Worm (Caenorhabditis elegans) whole organism, late embryonic: ENCODE measurements around the gene F54C9.14.

Source experiments
- C38D4.7 ChIP-seq: fragments of 200-800 bp; sonication (Bioruptor generic); optimal IDR thresholded peaks from 2 replicates; lab custom pipeline; 2018; ENCODE audit warnings: mild to moderate bottlenecking, missing genetic modification characterization, moderate library complexity, missing compliant biosample characterization
- T23F11.4 ChIP-seq: fragments of 200-800 bp; sonication (Bioruptor generic); optimal IDR thresholded peaks from 2 replicates; lab custom pipeline; 2018; ENCODE audit warnings: mild to moderate bottlenecking, missing genetic modification characterization, missing compliant biosample characterization
- Y22D7AL.16 ChIP-seq: sonication (generic microtip); optimal IDR thresholded peaks from 2 replicates; lab custom pipeline; 2016; ENCODE audit warnings: missing genetic modification characterization, missing compliant biosample characterization
- ahr-1 ChIP-seq: sonication (generic microtip); optimal IDR thresholded peaks from 2 replicates; lab custom pipeline; 2016; ENCODE audit warnings: missing genetic modification characterization, missing compliant biosample characterization
- ama-1 ChIP-seq: fragments of 150-350 bp; optimal IDR thresholded peaks from 2 replicates; lab custom pipeline; 2014
- ceh-14 ChIP-seq: sonication (generic microtip); optimal IDR thresholded peaks from 2 replicates; lab custom pipeline; 2016; ENCODE audit warnings: missing genotype, missing genetic modification characterization, missing compliant biosample characterization
- ceh-19 ChIP-seq: fragments of 200-800 bp; sonication (Bioruptor generic); optimal IDR thresholded peaks from 2 replicates; lab custom pipeline; 2018; ENCODE audit warnings: mild to moderate bottlenecking, missing genetic modification characterization, missing compliant biosample characterization
- ceh-2 ChIP-seq: sonication (generic microtip); optimal IDR thresholded peaks from 2 replicates; lab custom pipeline; 2016; ENCODE audit warnings: missing genotype, missing genetic modification characterization, missing compliant biosample characterization
- ceh-22 ChIP-seq: sonication (generic microtip); optimal IDR thresholded peaks from 2 replicates; lab custom pipeline; 2017; ENCODE audit warnings: missing biosample characterization, missing genetic modification characterization
- ceh-24 ChIP-seq: sonication (generic microtip); optimal IDR thresholded peaks from 2 replicates; lab custom pipeline; 2016; ENCODE audit warnings: mild to moderate bottlenecking, missing genetic modification characterization, missing compliant biosample characterization
- ceh-30 ChIP-seq: fragments of 150-350 bp; optimal IDR thresholded peaks from 2 replicates; lab custom pipeline; 2014; ENCODE audit warnings: missing biosample characterization, missing genetic modification characterization
- ceh-34 ChIP-seq: sonication (generic microtip); optimal IDR thresholded peaks from 2 replicates; lab custom pipeline; 2016; ENCODE audit warnings: mild to moderate bottlenecking, missing genetic modification characterization, missing compliant biosample characterization
- ceh-45 ChIP-seq: fragments of 200-800 bp; sonication (Bioruptor generic); IDR thresholded peaks from 2 replicates; pipeline ENCODE4 v1.3.6; 2022; ENCODE audit warnings: missing genetic modification reagents, missing genetic modification characterization, missing compliant biosample characterization
- ceh-48 ChIP-seq: sonication (generic microtip); optimal IDR thresholded peaks from 2 replicates; lab custom pipeline; 2016; ENCODE audit warnings: missing genetic modification characterization, inconsistent platforms, missing compliant biosample characterization
- ceh-6 ChIP-seq: fragments of 200-800 bp; sonication (Bioruptor generic); optimal IDR thresholded peaks from 2 replicates; lab custom pipeline; 2018; ENCODE audit warnings: mild to moderate bottlenecking, missing genetic modification characterization, missing compliant biosample characterization
- ceh-9 ChIP-seq: sonication (generic microtip); optimal IDR thresholded peaks from 2 replicates; lab custom pipeline; 2016; ENCODE audit warnings: mild to moderate bottlenecking, missing genetic modification characterization, inconsistent platforms, missing compliant biosample characterization
- dmd-4 ChIP-seq: sonication (generic microtip); optimal IDR thresholded peaks from 2 replicates; lab custom pipeline; 2016; ENCODE audit warnings: borderline replicate concordance, missing genetic modification characterization, missing compliant biosample characterization
- dve-1 ChIP-seq: sonication (generic microtip); optimal IDR thresholded peaks from 2 replicates; lab custom pipeline; 2017; ENCODE audit warnings: antibody characterized with exemption, mild to moderate bottlenecking, missing genetic modification characterization, missing compliant biosample characterization
- elt-4 ChIP-seq: sonication (generic microtip); optimal IDR thresholded peaks from 2 replicates; lab custom pipeline; 2016; ENCODE audit warnings: missing genetic modification characterization, missing compliant biosample characterization
- ets-4 ChIP-seq: sonication (generic microtip); optimal IDR thresholded peaks from 2 replicates; lab custom pipeline; 2016; ENCODE audit warnings: missing genetic modification characterization, missing compliant biosample characterization
- eyg-1 ChIP-seq: sonication (generic microtip); optimal IDR thresholded peaks from 2 replicates; lab custom pipeline; 2016; ENCODE audit warnings: missing genotype, missing genetic modification characterization, missing compliant biosample characterization
- fkh-10 ChIP-seq: fragments of 150-350 bp; optimal IDR thresholded peaks from 2 replicates; lab custom pipeline; 2014; ENCODE audit warnings: missing biosample characterization, missing genetic modification reagents, missing genetic modification characterization
- fkh-6 ChIP-seq: sonication (generic microtip); optimal IDR thresholded peaks from 2 replicates; lab custom pipeline; 2016; ENCODE audit warnings: missing genetic modification characterization, missing compliant biosample characterization
- gmeb-2 ChIP-seq: sonication (generic microtip); optimal IDR thresholded peaks from 2 replicates; lab custom pipeline; 2016; ENCODE audit warnings: missing genetic modification characterization, inconsistent platforms, missing compliant biosample characterization
- hlh-13 ChIP-seq: fragments of 200-800 bp; sonication (Bioruptor generic); optimal IDR thresholded peaks from 2 replicates; lab custom pipeline; 2018; ENCODE audit warnings: mild to moderate bottlenecking, missing genetic modification characterization, missing compliant biosample characterization
- hlh-15 ChIP-seq: sonication (generic microtip); optimal IDR thresholded peaks from 2 replicates; lab custom pipeline; 2016; ENCODE audit warnings: missing genetic modification characterization, missing compliant biosample characterization
- hlh-30 ChIP-seq: sonication (generic microtip); optimal IDR thresholded peaks from 2 replicates; lab custom pipeline; 2017; ENCODE audit warnings: antibody characterized with exemption, missing genetic modification characterization, missing compliant biosample characterization; ENCODE audit not compliant: insufficient read depth
- hlh-6 ChIP-seq: sonication (generic microtip); optimal IDR thresholded peaks from 2 replicates; lab custom pipeline; 2016; ENCODE audit warnings: missing genotype, missing genetic modification characterization, missing compliant biosample characterization
- lim-6 ChIP-seq: sonication (generic microtip); optimal IDR thresholded peaks from 2 replicates; lab custom pipeline; 2016; ENCODE audit warnings: missing genetic modification characterization, missing compliant biosample characterization
- lin-11 ChIP-seq: fragments of 200-800 bp; sonication (Bioruptor generic); optimal IDR thresholded peaks from 2 replicates; lab custom pipeline; 2018; ENCODE audit warnings: mild to moderate bottlenecking, missing genetic modification characterization, missing compliant biosample characterization
- madf-2 ChIP-seq: sonication (generic microtip); optimal IDR thresholded peaks from 2 replicates; lab custom pipeline; 2017; ENCODE audit warnings: missing genetic modification characterization, missing compliant biosample characterization
- mec-3 ChIP-seq: sonication (generic microtip); optimal IDR thresholded peaks from 2 replicates; lab custom pipeline; 2016; ENCODE audit warnings: borderline replicate concordance, missing genetic modification characterization, missing compliant biosample characterization
- nfya-1 ChIP-seq: sonication (generic microtip); optimal IDR thresholded peaks from 2 replicates; lab custom pipeline; 2017; ENCODE audit warnings: missing genetic modification characterization, mild to moderate bottlenecking, missing compliant biosample characterization, antibody characterized with exemption, moderate library complexity
- nhr-11 ChIP-seq: fragments of 150-350 bp; optimal IDR thresholded peaks from 2 replicates; lab custom pipeline; 2014; ENCODE audit warnings: missing biosample characterization, missing genetic modification characterization
- nhr-232 ChIP-seq: sonication (generic microtip); optimal IDR thresholded peaks from 2 replicates; lab custom pipeline; 2016; ENCODE audit warnings: missing genetic modification characterization, missing compliant biosample characterization
- npax-4 ChIP-seq: sonication (generic microtip); optimal IDR thresholded peaks from 2 replicates; lab custom pipeline; 2016; ENCODE audit warnings: missing genetic modification characterization, missing compliant biosample characterization
- pag-3 ChIP-seq: sonication (generic microtip); optimal IDR thresholded peaks from 2 replicates; lab custom pipeline; 2016; ENCODE audit warnings: missing compliant biosample characterization, missing genetic modification characterization, borderline replicate concordance
- pat-9 ChIP-seq: fragments of 200-800 bp; sonication (Bioruptor generic); optimal IDR thresholded peaks from 2 replicates; lab custom pipeline; 2018; ENCODE audit warnings: mild to moderate bottlenecking, missing genetic modification characterization, moderate library complexity, missing compliant biosample characterization
- pha-2 ChIP-seq: sonication (generic microtip); optimal IDR thresholded peaks from 2 replicates; lab custom pipeline; 2017; ENCODE audit warnings: mild to moderate bottlenecking, missing genetic modification characterization, missing compliant biosample characterization
- pha-4 ChIP-seq: fragments of 150-350 bp; optimal IDR thresholded peaks from 2 replicates; lab custom pipeline; 2018; ENCODE audit warnings: missing biosample characterization, missing genetic modification reagents, missing genetic modification characterization
- pqm-1 ChIP-seq: sonication (generic microtip); optimal IDR thresholded peaks from 2 replicates; lab custom pipeline; 2016; ENCODE audit warnings: missing genetic modification characterization, missing compliant biosample characterization
- pros-1 ChIP-seq: fragments of 150-350 bp; optimal IDR thresholded peaks from 2 replicates; lab custom pipeline; 2014; ENCODE audit warnings: missing biosample characterization, missing genetic modification reagents, missing genetic modification characterization
- rnt-1 ChIP-seq: sonication (generic microtip); optimal IDR thresholded peaks from 2 replicates; lab custom pipeline; 2016; ENCODE audit warnings: missing genetic modification characterization, missing compliant biosample characterization
- sox-4 ChIP-seq: sonication (generic microtip); optimal IDR thresholded peaks from 2 replicates; lab custom pipeline; 2017; ENCODE audit warnings: mild to moderate bottlenecking, missing genetic modification characterization, inconsistent platforms, missing compliant biosample characterization
- tbx-2 ChIP-seq: sonication (generic microtip); optimal IDR thresholded peaks from 2 replicates; lab custom pipeline; 2016; ENCODE audit warnings: missing genetic modification characterization, missing compliant biosample characterization
- ttx-3 ChIP-seq: sonication (generic microtip); optimal IDR thresholded peaks from 2 replicates; lab custom pipeline; 2016; ENCODE audit warnings: missing genetic modification reagents, missing genetic modification characterization, missing compliant biosample characterization
- unc-3 ChIP-seq, 2 experiments: fragments of 200-800 bp in 1 of 2; sonication (Bioruptor generic) in 1 of 2; sonication (generic microtip) in 1 of 2; conservative IDR thresholded peaks in 1 of 2; optimal IDR thresholded peaks in 1 of 2; 2 replicates each; pipeline versions ENCODE4 v1.3.6 to Lab custom; 2016 to 2022; ENCODE audit warnings: missing compliant biosample characterization in 2 of 2, missing genetic modification characterization in 2 of 2, missing genetic modification reagents in 1 of 2
- unc-42 ChIP-seq: sonication (generic microtip); optimal IDR thresholded peaks from 2 replicates; lab custom pipeline; 2016; ENCODE audit warnings: missing genotype, missing genetic modification characterization, missing compliant biosample characterization
- unc-86 ChIP-seq: sonication (generic microtip); optimal IDR thresholded peaks from 2 replicates; lab custom pipeline; 2016; ENCODE audit warnings: missing genetic modification characterization, missing compliant biosample characterization
- ztf-16 ChIP-seq: sonication (generic microtip); optimal IDR thresholded peaks from 2 replicates; lab custom pipeline; 2017; ENCODE audit warnings: missing genetic modification characterization, missing compliant biosample characterization

F54C9.14 gene

DNA sequence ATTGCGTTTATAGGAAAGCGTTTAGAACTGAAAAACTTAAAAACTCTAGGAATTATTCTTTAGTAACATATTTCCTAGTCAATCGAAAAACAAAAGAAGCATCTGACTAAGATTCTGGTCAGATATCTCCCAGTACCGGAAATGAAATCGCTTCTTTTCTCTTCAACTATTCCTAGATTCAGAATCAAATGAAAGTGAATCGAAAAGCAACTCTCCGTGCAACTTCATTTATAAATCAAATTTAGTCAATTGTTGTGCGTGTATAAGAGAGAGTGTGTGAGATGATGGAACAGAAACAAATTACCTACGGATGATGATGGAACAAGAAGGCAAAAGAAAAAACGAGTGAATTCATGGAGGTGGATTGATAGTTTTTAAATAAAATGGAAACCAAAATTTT, 2.9 kb upstream of the F54C9.14 start:
- TF ChIP-seq fkh-10 (GFP tag; lab: Kevin White, UChicago): peak; percentile 14
- no peak for TF ChIP-seq ceh-24 (tag; lab: Kevin White, UChicago)
- no peak for TF ChIP-seq hlh-30 (tag; lab: Kevin White, UChicago)
- TF ChIP-seq unc-42 (tag; lab: Kevin White, UChicago): peak; percentile 97

DNA sequence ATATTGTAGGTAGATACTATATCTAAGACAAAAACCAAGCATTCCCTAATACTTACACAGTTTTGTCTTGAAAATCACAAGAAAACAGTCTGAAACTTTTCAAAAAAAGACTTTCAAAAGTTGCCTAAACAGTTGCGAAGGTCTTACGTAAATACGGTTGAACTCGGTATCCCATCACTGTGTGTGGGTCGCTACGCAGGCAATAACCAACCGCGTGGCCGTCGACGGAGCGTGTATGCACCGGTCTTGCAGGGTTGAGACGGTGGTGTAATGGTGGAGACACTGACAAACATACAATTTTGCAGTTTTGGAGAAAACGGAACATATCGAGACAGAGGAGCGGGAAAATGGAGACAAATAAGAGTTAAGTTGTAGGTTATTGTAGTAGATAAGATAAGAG, 875 bp upstream of the F54C9.14 start, which contains the start of gene iff-2:
TSS of gene iff-2 (minus strand) at position 141 of the 400 bp plus-strand sequence.
- TF ChIP-seq elt-4: no peak
- no peak for TF ChIP-seq nhr-232 (tag; lab: Kevin White, UChicago)
- no peak for TF ChIP-seq npax-4 (tag; lab: Kevin White, UChicago)
- peak; percentile 50 for TF ChIP-seq sox-4
- no peak for TF ChIP-seq hlh-13 (GFP tag; lab: Kevin White, UChicago)
- peak; percentile 13 for TF ChIP-seq lin-11 (tag; lab: Kevin White, UChicago)
- TF ChIP-seq dve-1 (tag; lab: Kevin White, UChicago): peak; percentile 98
- peak; percentile 95 for TF ChIP-seq rnt-1 (tag; lab: Kevin White, UChicago)
- peak; percentile 97 for TF ChIP-seq nfya-1 (tag; lab: Kevin White, UChicago)
- TF ChIP-seq mec-3 (tag; lab: Kevin White, UChicago): no peak
- TF ChIP-seq C38D4.7 (GFP tag; lab: Kevin White, UChicago): peak; percentile 18
- peak; percentile 43; the same call in 1 of the 2 replicates for TF ChIP-seq unc-3 (GFP tag; conservative IDR thresholded peaks at IDR 0.05; lab: Robert Waterston, UW)
- TF ChIP-seq unc-3 (tag; optimal IDR thresholded peaks at IDR 0.05; lab: Kevin White, UChicago): peak; percentile 48
- TF ChIP-seq pha-2 (tag; lab: Kevin White, UChicago): peak; percentile 46
- peak; percentile 96 for TF ChIP-seq pros-1 (tag; lab: Kevin White, UChicago)
- TF ChIP-seq hlh-15: no peak
- peak; percentile 37 for TF ChIP-seq ttx-3 (tag; lab: Kevin White, UChicago)
- peak; percentile 51 for TF ChIP-seq ama-1
- TF ChIP-seq madf-2 (tag; lab: Kevin White, UChicago): peak; percentile 70
- TF ChIP-seq unc-86 (tag; lab: Kevin White, UChicago): peak; percentile 76
- no peak for TF ChIP-seq Y22D7AL.16 (tag; lab: Kevin White, UChicago)
- TF ChIP-seq ahr-1: no peak
- peak; percentile 83 for TF ChIP-seq ztf-16 (tag; lab: Kevin White, UChicago)
- TF ChIP-seq fkh-6: peak; percentile 68
- TF ChIP-seq ceh-30 (tag; lab: Kevin White, UChicago): peak; percentile 39
- peak; percentile 56 for TF ChIP-seq ceh-6 (GFP tag; lab: Kevin White, UChicago)
- TF ChIP-seq pqm-1 (tag; lab: Kevin White, UChicago): peak; percentile 73
- peak; percentile 67 for TF ChIP-seq ceh-22 (tag; lab: Kevin White, UChicago)
- peak; percentile 49 for TF ChIP-seq ceh-48
- TF ChIP-seq ets-4 (tag; lab: Kevin White, UChicago): peak; percentile 89
- no peak for TF ChIP-seq ceh-9 (tag; lab: Kevin White, UChicago)
- no peak for TF ChIP-seq pha-4
- TF ChIP-seq dmd-4 (tag; lab: Kevin White, UChicago): peak; percentile 1
- TF ChIP-seq ceh-14: peak; percentile 83
- peak; percentile 97 for TF ChIP-seq tbx-2 (tag; lab: Kevin White, UChicago)
- peak; percentile 93 for TF ChIP-seq unc-42 (tag; lab: Kevin White, UChicago)
- peak; percentile 72 for TF ChIP-seq pat-9
- TF ChIP-seq ceh-45 (GFP tag; lab: Robert Waterston, UW): peak; percentile 62; the same call in 1 of the 2 replicates
- no peak for TF ChIP-seq ceh-24 (tag; lab: Kevin White, UChicago)
- no peak for TF ChIP-seq gmeb-2
- TF ChIP-seq T23F11.4 (GFP tag; lab: Kevin White, UChicago): peak; percentile 69
- peak; percentile 28 for TF ChIP-seq hlh-6 (tag; lab: Kevin White, UChicago)
- no peak for TF ChIP-seq eyg-1 (tag; lab: Kevin White, UChicago)
- TF ChIP-seq lim-6 (tag; lab: Kevin White, UChicago): no peak
- peak; percentile 62 for TF ChIP-seq ceh-19 (GFP tag; lab: Kevin White, UChicago)
- TF ChIP-seq ceh-34 (tag; lab: Kevin White, UChicago): peak; percentile 96
- no peak for TF ChIP-seq pag-3 (tag; lab: Kevin White, UChicago)
- peak; percentile 76 for TF ChIP-seq ceh-2
- TF ChIP-seq nhr-11 (tag; lab: Kevin White, UChicago): peak; percentile 62
